Fruit fly (Drosophila melanogaster): Measurements from ENCODE around the gene RpS15Aa.

Gene RpS15Aa

DNA sequence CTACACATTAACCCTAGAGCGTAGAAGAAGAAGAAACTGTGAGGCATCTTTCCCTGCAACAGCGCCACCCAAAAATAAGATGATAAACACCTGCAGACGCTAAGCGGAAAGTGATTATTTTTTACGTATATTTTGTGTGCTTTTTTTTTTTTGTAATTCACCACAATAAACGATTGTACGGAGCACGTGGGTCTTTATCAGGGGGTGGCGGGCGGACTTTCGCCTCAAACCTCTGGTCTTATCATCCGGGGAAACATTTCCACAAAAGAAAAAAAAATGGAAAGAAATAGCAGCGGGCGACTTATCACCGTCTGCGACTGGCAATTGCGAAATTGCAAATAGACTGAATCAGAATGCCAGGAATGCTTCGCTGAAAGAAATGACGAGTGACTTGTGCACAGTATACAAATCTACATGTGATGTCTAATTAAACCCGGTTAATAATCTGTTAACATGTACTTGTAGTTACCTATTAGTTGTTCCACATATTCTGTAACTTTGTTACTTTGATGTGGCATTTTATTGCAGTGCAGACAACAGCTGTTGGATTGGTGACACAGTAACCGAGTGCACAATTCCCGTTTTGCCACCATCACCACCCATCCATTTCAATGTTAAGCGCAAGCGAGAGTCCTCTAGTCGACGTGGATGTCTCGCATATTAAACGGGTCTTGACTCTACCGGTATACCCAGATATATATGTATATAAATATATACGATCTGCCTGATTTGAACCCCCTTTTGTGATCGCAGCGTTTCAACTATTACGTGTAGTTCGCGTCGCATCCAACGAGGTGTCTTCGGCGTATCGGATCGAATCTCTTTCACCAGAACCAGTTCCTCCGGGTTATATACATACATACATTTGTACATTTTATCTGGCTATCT, 5.4 kb downstream of the RpS15Aa start:
- no peak for TF ChIP-seq EcR (GFP tag; optimal IDR thresholded peaks at IDR 0.05)
- no peak for TF ChIP-seq CG8478 (optimal IDR thresholded peaks at IDR 0.05)
- no peak for TF ChIP-seq pan (optimal IDR thresholded peaks at IDR 0.05)
- no peak for TF ChIP-seq psq (optimal IDR thresholded peaks at IDR 0.05)
- no peak for TF ChIP-seq usp (GFP tag; optimal IDR thresholded peaks at IDR 0.05)
- no peak for TF ChIP-seq Dll (optimal IDR thresholded peaks at IDR 0.05)

DNA sequence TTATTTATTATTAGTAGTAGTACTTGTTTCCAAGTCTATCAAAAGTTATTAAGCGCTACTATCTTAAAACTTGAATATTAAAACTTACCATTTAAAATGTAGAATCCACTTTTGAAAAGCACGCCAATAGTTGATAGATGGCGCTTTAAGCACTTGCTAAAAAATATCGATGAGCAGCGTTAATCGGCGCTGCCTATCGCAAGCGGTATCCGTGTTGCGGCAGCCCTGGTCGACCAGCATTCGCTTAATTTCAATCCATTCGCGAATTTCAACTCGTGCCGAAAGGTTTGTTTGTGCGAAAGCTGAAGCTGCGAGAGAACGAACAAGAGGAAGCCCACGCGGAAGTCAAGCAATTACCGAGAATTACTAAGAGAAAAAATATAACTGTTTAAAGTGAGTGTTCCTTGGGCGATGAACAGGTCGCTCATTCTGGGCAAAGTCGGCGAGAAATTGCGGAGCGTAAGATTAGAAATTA, 7.9 kb downstream of the RpS15Aa start, which contains the start of gene Prx2:
Gene Prx2 (plus strand): TSS at position 253 of the 475 bp plus-strand sequence.
- TF ChIP-seq psq (optimal IDR thresholded peaks at IDR 0.05) (no peak), usp (GFP tag; optimal IDR thresholded peaks at IDR 0.05) (no peak), pan (optimal IDR thresholded peaks at IDR 0.05) (no peak), EcR (GFP tag; optimal IDR thresholded peaks at IDR 0.05) (no peak), CG8478 (optimal IDR thresholded peaks at IDR 0.05) (no peak), Dll (optimal IDR thresholded peaks at IDR 0.05) (no peak)

DNA sequence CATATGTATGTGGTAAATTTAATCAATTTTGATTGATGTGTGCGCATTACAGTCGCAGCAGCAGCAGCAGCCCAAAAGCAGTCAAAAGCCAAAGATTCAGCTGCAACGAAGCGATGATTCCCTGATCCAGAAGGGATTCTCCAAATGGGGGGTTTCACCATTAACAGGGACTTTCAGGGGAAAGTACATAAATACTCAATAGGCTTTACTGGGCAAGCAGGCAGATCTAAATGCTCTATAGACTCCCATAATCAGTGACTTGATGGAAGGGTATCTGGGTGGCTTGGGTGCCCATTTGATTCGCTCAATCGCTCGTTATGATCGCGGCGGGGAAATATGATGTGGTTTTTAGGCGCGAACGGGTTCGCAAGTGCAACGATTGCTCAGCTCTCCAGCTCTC, 12.2 kb downstream of the RpS15Aa start:
- no peak for TF ChIP-seq usp (GFP tag; optimal IDR thresholded peaks at IDR 0.05)
- no peak for TF ChIP-seq psq (optimal IDR thresholded peaks at IDR 0.05)
- no peak for TF ChIP-seq EcR (GFP tag; optimal IDR thresholded peaks at IDR 0.05)
- TF ChIP-seq Dll (optimal IDR thresholded peaks at IDR 0.05): no peak
- TF ChIP-seq CG8478 (optimal IDR thresholded peaks at IDR 0.05): no peak
- no peak for TF ChIP-seq pan (optimal IDR thresholded peaks at IDR 0.05)

DNA sequence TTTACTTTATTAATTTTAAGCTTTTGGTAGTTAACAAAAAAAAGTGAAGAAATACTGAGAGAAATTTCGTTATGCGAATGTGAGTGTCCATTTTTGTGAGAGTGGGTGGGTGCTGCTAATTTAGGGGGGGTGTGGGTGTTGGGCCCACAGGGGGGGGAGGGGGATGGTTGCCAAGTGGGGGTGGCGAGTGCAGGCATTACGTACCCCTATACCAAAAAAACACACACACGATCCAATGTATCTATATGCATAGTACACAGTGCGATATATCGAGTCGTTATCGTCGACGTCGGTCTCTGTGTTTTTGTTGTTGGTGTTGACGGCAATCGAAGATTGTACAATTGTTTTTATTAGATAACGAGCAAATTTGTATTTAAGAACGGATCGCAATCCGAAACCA, 14.0 kb downstream of the RpS15Aa start:
- TF ChIP-seq psq (optimal IDR thresholded peaks at IDR 0.05) (no peak), EcR (GFP tag; optimal IDR thresholded peaks at IDR 0.05) (no peak), CG8478 (optimal IDR thresholded peaks at IDR 0.05) (no peak), pan (optimal IDR thresholded peaks at IDR 0.05) (no peak), Dll (optimal IDR thresholded peaks at IDR 0.05) (no peak), usp (GFP tag; optimal IDR thresholded peaks at IDR 0.05) (no peak)

DNA sequence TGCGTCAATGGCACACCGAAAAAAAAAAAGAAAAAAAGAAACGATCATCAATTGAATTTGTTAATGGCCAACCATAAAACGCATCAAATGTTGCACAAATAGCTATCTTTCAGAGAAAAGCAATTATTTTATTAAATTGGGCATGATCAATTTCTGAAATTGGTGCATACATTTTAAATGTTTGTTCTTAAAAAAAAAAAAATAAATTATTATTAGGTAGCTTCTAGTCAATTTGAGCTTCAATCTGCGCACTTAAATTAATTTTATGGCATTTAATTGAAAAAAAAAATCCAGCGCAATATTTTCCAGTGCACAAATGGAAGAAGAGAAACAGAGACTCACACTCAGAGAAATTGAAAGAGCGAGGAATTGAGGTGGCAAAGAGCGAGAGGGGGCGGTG, 14.4 kb downstream of the RpS15Aa start:
- no peak for TF ChIP-seq psq (optimal IDR thresholded peaks at IDR 0.05)
- no peak for TF ChIP-seq pan (optimal IDR thresholded peaks at IDR 0.05)
- TF ChIP-seq Dll (optimal IDR thresholded peaks at IDR 0.05): no peak
- no peak for TF ChIP-seq usp (GFP tag; optimal IDR thresholded peaks at IDR 0.05)

DNA sequence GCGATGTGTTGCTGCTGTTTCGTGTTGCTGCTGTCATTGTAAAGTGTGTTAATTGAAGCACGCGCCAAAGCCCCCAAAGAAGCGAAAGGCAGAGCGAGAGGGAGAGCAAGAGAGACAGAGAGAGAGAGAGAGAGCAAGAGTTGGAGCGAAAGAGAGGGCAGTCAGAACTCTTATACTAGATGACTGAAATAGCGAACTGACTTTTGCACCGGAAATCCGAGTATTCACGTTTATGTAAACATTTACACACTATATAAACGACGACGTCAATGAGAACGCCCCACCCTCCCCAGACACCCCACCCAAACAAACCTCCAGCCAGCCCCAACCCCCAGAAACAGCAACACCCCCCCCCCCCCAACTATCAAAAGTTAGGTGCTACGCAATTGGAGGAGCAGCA, 15.1 kb downstream of the RpS15Aa start:
- TF ChIP-seq EcR (GFP tag; optimal IDR thresholded peaks at IDR 0.05): no peak
- no peak for TF ChIP-seq pan (optimal IDR thresholded peaks at IDR 0.05)
- TF ChIP-seq psq (optimal IDR thresholded peaks at IDR 0.05): no peak
- TF ChIP-seq usp (GFP tag; optimal IDR thresholded peaks at IDR 0.05): no peak

DNA sequence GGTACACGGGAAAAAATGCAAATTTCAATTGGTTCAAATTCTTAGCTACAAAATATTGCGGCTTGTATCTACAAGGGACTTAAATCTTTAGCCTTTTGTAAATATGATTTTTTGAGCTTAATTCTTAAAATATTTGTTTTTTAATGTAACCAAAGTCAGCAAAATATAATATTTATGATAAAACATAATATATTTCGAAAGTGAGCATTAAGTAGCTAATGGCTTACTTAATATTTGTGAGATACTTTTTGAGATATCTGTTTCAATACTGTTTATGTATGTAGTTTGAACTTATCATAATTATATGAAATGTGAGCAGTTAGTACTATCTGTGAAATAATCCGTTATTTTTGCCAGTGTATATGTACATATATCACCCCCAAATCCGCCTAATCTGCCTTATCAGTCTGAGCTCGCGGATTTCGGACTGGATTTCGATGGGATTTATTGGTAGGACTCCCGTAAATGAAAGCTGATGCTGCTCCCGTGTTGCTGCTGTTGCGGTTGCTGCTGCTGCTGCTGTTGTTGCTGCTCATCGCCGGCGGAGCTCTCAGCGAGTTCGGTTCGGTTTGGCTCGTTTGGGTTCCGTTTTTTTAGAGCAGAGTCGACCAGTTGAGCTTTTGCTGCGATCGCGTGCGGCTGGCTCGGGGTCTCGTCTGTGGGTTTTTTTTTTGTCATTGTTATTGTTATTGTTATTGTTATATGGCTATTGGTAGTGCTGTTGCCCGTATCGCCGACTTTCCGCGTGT, 16.6 kb downstream of the RpS15Aa start:
- no peak for TF ChIP-seq Dll (optimal IDR thresholded peaks at IDR 0.05)
- TF ChIP-seq pan (optimal IDR thresholded peaks at IDR 0.05): no peak
- no peak for TF ChIP-seq EcR (GFP tag; optimal IDR thresholded peaks at IDR 0.05)

DNA sequence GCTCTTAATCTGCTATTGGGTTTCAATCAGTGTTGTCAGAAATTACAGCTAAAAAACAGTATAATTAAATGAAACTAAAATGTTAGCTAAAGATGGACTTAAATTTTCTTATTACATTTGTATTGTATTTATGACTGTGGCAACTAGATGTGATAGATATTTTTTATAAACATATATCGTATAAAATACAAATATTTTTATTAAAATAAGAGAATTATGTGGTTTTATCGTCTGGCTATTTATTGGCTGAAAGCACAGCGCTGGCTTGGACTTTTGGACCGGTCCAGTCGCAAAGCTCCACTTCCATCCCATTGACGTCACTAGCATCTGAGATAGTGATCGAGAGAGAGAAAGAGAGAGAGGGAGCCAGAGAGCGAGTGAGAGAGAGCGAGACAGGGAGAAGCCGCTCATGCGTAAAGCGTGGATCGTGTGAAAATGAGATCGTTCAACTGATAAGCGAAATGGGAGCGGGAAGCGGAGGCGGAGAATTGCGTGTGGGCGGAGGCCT, 18.1 kb downstream of the RpS15Aa start:
- TF ChIP-seq psq (optimal IDR thresholded peaks at IDR 0.05): no peak
- no peak for TF ChIP-seq CG8478 (optimal IDR thresholded peaks at IDR 0.05)
- no peak for TF ChIP-seq pan (optimal IDR thresholded peaks at IDR 0.05)
- peak; percentile 65 for TF ChIP-seq Dll (optimal IDR thresholded peaks at IDR 0.05)
- TF ChIP-seq usp (GFP tag; optimal IDR thresholded peaks at IDR 0.05): no peak
- no peak for TF ChIP-seq EcR (GFP tag; optimal IDR thresholded peaks at IDR 0.05)

DNA sequence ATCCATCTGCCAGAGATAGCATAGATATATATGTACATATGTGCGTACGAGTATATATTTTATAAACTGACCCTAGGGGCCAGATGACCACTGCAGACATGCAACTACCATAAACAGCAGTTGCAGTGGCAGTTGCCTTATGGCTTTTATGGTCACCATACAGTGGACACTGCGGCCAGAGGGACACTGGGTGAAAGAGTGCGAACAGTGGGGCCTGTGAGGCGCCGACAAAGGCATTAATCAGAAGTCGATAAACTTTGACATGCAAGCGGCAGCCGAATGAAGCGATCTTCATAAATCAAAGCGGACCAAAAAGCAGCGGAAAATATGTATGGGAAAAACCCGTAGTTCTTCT, 22.1 kb downstream of the RpS15Aa start:
- TF ChIP-seq Dll (optimal IDR thresholded peaks at IDR 0.05): no peak
- no peak for TF ChIP-seq CG8478 (optimal IDR thresholded peaks at IDR 0.05)
- TF ChIP-seq pan (optimal IDR thresholded peaks at IDR 0.05): no peak
- no peak for TF ChIP-seq psq (optimal IDR thresholded peaks at IDR 0.05)
- no peak for TF ChIP-seq usp (GFP tag; optimal IDR thresholded peaks at IDR 0.05)
- TF ChIP-seq EcR (GFP tag; optimal IDR thresholded peaks at IDR 0.05): no peak

DNA sequence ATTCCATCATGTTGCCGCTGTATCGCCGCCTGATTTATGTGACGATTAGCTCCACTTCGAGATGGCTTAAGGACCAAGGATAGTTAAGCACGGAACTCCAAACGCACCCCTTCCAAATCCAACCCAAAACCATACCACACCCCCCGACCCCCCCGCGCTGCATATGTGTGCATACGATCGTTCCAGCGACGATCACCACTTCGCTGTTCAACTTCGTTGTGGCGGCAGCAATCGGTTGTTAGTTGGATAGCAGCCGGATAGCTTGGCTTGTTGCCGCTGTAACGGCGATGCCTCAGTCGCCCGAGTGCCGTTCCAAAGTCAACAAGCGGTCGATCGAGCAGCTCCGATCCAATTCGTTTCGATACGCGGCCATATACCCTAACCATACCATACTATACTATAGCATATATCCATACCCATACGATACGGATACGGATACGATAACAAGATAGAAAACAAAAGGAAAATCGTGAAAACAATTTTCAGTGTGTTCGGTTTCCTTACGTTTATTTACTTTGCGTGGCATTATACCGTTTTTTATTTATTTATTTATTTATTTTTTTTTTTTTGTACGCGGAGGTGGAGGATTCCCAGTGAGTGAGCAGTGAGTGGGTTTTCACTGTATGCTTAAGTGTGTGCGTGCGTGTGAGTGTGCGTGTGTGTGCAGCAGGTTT, 22.6 kb downstream of the RpS15Aa start:
- TF ChIP-seq pan (optimal IDR thresholded peaks at IDR 0.05): no peak
- TF ChIP-seq psq (optimal IDR thresholded peaks at IDR 0.05): no peak
- no peak for TF ChIP-seq usp (GFP tag; optimal IDR thresholded peaks at IDR 0.05)
- no peak for TF ChIP-seq EcR (GFP tag; optimal IDR thresholded peaks at IDR 0.05)
- TF ChIP-seq Dll (optimal IDR thresholded peaks at IDR 0.05): no peak
- TF ChIP-seq CG8478 (optimal IDR thresholded peaks at IDR 0.05): no peak

DNA sequence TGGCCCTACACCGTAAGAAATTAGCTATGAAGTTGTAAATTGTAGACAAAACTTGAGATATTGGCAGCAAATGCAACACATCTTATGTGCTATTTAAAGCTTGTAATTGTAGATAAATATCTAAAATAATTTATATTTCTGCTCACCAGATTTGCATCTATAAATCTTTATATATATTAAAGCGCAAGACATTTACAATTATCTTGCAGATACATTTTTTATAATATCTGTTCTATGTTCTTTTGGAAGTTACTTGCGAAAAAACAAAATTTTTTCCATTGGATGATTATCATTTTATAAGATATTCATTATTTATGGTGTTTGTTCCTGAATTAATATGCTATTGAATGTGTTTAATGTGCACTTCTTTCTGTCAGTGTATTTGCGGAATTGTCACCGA, 23.2 kb downstream of the RpS15Aa start:
- TF ChIP-seq CG8478 (optimal IDR thresholded peaks at IDR 0.05): no peak
- no peak for TF ChIP-seq usp (GFP tag; optimal IDR thresholded peaks at IDR 0.05)
- TF ChIP-seq pan (optimal IDR thresholded peaks at IDR 0.05): no peak
- TF ChIP-seq psq (optimal IDR thresholded peaks at IDR 0.05): no peak
- no peak for TF ChIP-seq EcR (GFP tag; optimal IDR thresholded peaks at IDR 0.05)
- TF ChIP-seq Dll (optimal IDR thresholded peaks at IDR 0.05): no peak
